Worm (Caenorhabditis elegans) whole organism, young adult: Measurements from ENCODE around the gene F44D12.19.
A peak's percentile ranks its signal among the peaks of the same experiment; 100 is the strongest.

Experiments
- B0019.2 ChIP-seq: fragments of 200-800 bp; sonication (Bioruptor generic); conservative IDR thresholded peaks from 2 replicates; pipeline ENCODE4 v1.3.6; 2022; ENCODE audit warnings: missing genetic modification reagents, missing genetic modification characterization, missing compliant biosample characterization
- B0035.1 ChIP-seq: sonication (generic microtip); optimal IDR thresholded peaks from 2 replicates; lab custom pipeline; 2016; ENCODE audit warnings: missing genetic modification characterization, mild to moderate bottlenecking, missing compliant biosample characterization, missing genotype, missing genetic modification reagents
- F22D6.2 ChIP-seq: sonication (generic microtip); optimal IDR thresholded peaks from 2 replicates; lab custom pipeline; 2016; ENCODE audit warnings: mild to moderate bottlenecking, missing genetic modification characterization, missing compliant biosample characterization
- F33H1.4 ChIP-seq: fragments of 200-800 bp; sonication (Bioruptor generic); IDR thresholded peaks from 2 replicates; pipeline ENCODE4 v1.3.6; 2022; ENCODE audit warnings: missing genetic modification reagents, missing genetic modification characterization, missing compliant biosample characterization
- F39B2.1 ChIP-seq: fragments of 200-800 bp; sonication (Bioruptor generic); IDR thresholded peaks from 2 replicates; pipeline ENCODE4 v1.3.6; 2022; ENCODE audit warnings: missing genetic modification reagents, missing genetic modification characterization, missing compliant biosample characterization
- Y79H2A.3 ChIP-seq: fragments of 200-800 bp; sonication (Bioruptor generic); conservative IDR thresholded peaks from 2 replicates; pipeline ENCODE4 v1.3.6; 2022; ENCODE audit warnings: missing genetic modification reagents, missing genetic modification characterization, missing compliant biosample characterization
- ccch-3 ChIP-seq: fragments of 200-800 bp; sonication (Bioruptor generic); optimal IDR thresholded peaks from 2 replicates; lab custom pipeline; 2018; ENCODE audit warnings: mild to moderate bottlenecking, missing genetic modification characterization, missing compliant biosample characterization
- ceh-79 ChIP-seq: sonication (generic microtip); optimal IDR thresholded peaks from 2 replicates; lab custom pipeline; 2017; ENCODE audit warnings: mild to moderate bottlenecking, missing genetic modification characterization, missing compliant biosample characterization
- dox-1 ChIP-seq: fragments of 200-800 bp; sonication (Bioruptor generic); IDR thresholded peaks from 2 replicates; pipeline ENCODE4 v1.3.6; 2022; ENCODE audit warnings: missing genetic modification reagents, missing genetic modification characterization, missing compliant biosample characterization
- dpl-1 ChIP-seq: fragments of 150-350 bp; optimal IDR thresholded peaks from 2 replicates; lab custom pipeline; 2014; ENCODE audit warnings: missing biosample characterization, missing genetic modification reagents, missing genetic modification characterization
- egrh-3 ChIP-seq: fragments of 200-800 bp; sonication (Bioruptor generic); IDR thresholded peaks from 2 replicates; pipeline ENCODE4 v1.3.6; 2022; ENCODE audit warnings: missing genetic modification reagents, missing genetic modification characterization, missing compliant biosample characterization
- ets-4 ChIP-seq: fragments of 200-800 bp; sonication (Bioruptor generic); optimal IDR thresholded peaks from 2 replicates; lab custom pipeline; 2018; ENCODE audit warnings: mild to moderate bottlenecking, missing genetic modification characterization, missing compliant biosample characterization
- hlh-26 ChIP-seq: fragments of 200-800 bp; sonication (Bioruptor generic); conservative IDR thresholded peaks from 2 replicates; pipeline ENCODE4 v1.3.6; 2022; ENCODE audit warnings: missing genetic modification reagents, missing genetic modification characterization, missing compliant biosample characterization
- hmg-1.2 ChIP-seq: fragments of 200-800 bp; sonication (Bioruptor generic); IDR thresholded peaks from 2 replicates; pipeline ENCODE4 v1.3.6; 2022; ENCODE audit warnings: missing genetic modification reagents, missing genetic modification characterization, missing compliant biosample characterization
- lin-40 ChIP-seq: sonication (generic microtip); optimal IDR thresholded peaks from 2 replicates; lab custom pipeline; 2016; ENCODE audit warnings: missing genetic modification characterization, mild to moderate bottlenecking, missing compliant biosample characterization, missing genotype, missing genetic modification reagents
- lin-54 ChIP-seq: fragments of 200-800 bp; sonication (Bioruptor generic); optimal IDR thresholded peaks from 2 replicates; lab custom pipeline; 2018; ENCODE audit warnings: mild to moderate bottlenecking, missing genetic modification characterization, missing compliant biosample characterization
- lir-1 ChIP-seq: fragments of 200-800 bp; sonication (Bioruptor generic); conservative IDR thresholded peaks from 2 replicates; pipeline ENCODE4 v1.3.6; 2022; ENCODE audit warnings: missing genetic modification reagents, missing genetic modification characterization, missing compliant biosample characterization
- lsy-27 ChIP-seq: sonication (generic microtip); optimal IDR thresholded peaks from 2 replicates; lab custom pipeline; 2017; ENCODE audit warnings: missing genetic modification characterization, mild to moderate bottlenecking, missing compliant biosample characterization, antibody characterized with exemption, missing genotype, borderline replicate concordance; ENCODE audit not compliant: insufficient read depth
- madf-8 ChIP-seq: fragments of 200-800 bp; sonication (Bioruptor generic); conservative IDR thresholded peaks from 2 replicates; pipeline ENCODE4 v1.3.6; 2022; ENCODE audit warnings: missing genetic modification reagents, missing genetic modification characterization, missing compliant biosample characterization
- nfya-1 ChIP-seq: sonication (generic microtip); optimal IDR thresholded peaks from 2 replicates; lab custom pipeline; 2017; ENCODE audit warnings: antibody characterized with exemption, missing compliant biosample characterization, missing genetic modification characterization, borderline replicate concordance; ENCODE audit not compliant: insufficient read depth
- nfyb-1 ChIP-seq: fragments of 200-800 bp; sonication (Bioruptor generic); IDR thresholded peaks from 2 replicates; pipeline ENCODE4 v1.3.6; 2022; ENCODE audit warnings: missing genetic modification reagents, missing genetic modification characterization, missing compliant biosample characterization
- nhr-80 ChIP-seq: sonication (generic microtip); optimal IDR thresholded peaks from 2 replicates; lab custom pipeline; 2016; ENCODE audit warnings: missing genetic modification characterization, missing compliant biosample characterization
- pbrm-1 ChIP-seq: fragments of 200-800 bp; sonication (Bioruptor generic); IDR thresholded peaks from 2 replicates; pipeline ENCODE4 v1.3.6; 2022; ENCODE audit warnings: missing genetic modification reagents, missing genetic modification characterization, missing compliant biosample characterization
- pha-4 ChIP-seq: fragments of 150-350 bp; sonication (generic microtip); optimal IDR thresholded peaks from 2 replicates; lab custom pipeline; 2014; ENCODE audit warnings: missing biosample characterization, missing genetic modification reagents, missing genetic modification characterization
- rec-8 ChIP-seq, 2 experiments: sonication (generic microtip); optimal IDR thresholded peaks; 2 replicates each; lab custom pipeline; 2016; ENCODE audit warnings: mild to moderate bottlenecking in 2 of 2, missing genetic modification characterization in 2 of 2, missing genetic modification reagents in 2 of 2, missing genotype in 2 of 2, missing biosample characterization in 1 of 2, missing compliant biosample characterization in 1 of 2, moderate library complexity in 1 of 2
- repo-1 ChIP-seq: sonication (generic microtip); optimal IDR thresholded peaks from 2 replicates; lab custom pipeline; 2017; ENCODE audit warnings: mild to moderate bottlenecking, missing genetic modification characterization, missing compliant biosample characterization
- sea-2 ChIP-seq: fragments of 200-800 bp; sonication (Bioruptor generic); IDR thresholded peaks from 2 replicates; pipeline ENCODE4 v1.3.6; 2022; ENCODE audit warnings: missing genetic modification characterization, missing compliant biosample characterization
- snpc-1.1 ChIP-seq: sonication (generic microtip); optimal IDR thresholded peaks from 2 replicates; lab custom pipeline; 2017; ENCODE audit warnings: missing genetic modification characterization, mild to moderate bottlenecking, missing compliant biosample characterization, antibody characterized with exemption, moderate library complexity, missing genotype, missing genetic modification reagents; ENCODE audit not compliant: insufficient read depth
- snpc-1.3 ChIP-seq: sonication (generic microtip); optimal IDR thresholded peaks from 2 replicates; lab custom pipeline; 2017; ENCODE audit warnings: missing genetic modification characterization, mild to moderate bottlenecking, missing compliant biosample characterization, antibody characterized with exemption, moderate library complexity, missing genotype, missing genetic modification reagents; ENCODE audit not compliant: insufficient read depth
- snpc-3.4 ChIP-seq: sonication (generic microtip); optimal IDR thresholded peaks from 2 replicates; lab custom pipeline; 2017; ENCODE audit warnings: missing genetic modification characterization, mild to moderate bottlenecking, missing compliant biosample characterization, antibody characterized with exemption, moderate library complexity, missing genotype, missing genetic modification reagents
- snpc-4 ChIP-seq, 5 experiments: fragments of 150-350 bp in 1 of 5; sonication (generic microtip) in 4 of 5; optimal IDR thresholded peaks; 2 replicates each; lab custom pipeline; 2014 to 2018; ENCODE audit warnings: missing genetic modification characterization in 5 of 5, missing biosample characterization in 3 of 5, antibody characterized with exemption in 2 of 5, mild to moderate bottlenecking in 2 of 5, missing compliant biosample characterization in 2 of 5, missing genotype in 2 of 5, moderate library complexity in 2 of 5, missing genetic modification reagents in 1 of 5
- tbp1 ChIP-seq: fragments of 200-800 bp; sonication (Bioruptor generic); optimal IDR thresholded peaks from 2 replicates; lab custom pipeline; 2018; ENCODE audit warnings: mild to moderate bottlenecking, missing genetic modification characterization, missing compliant biosample characterization
- ztf-18 ChIP-seq: sonication (generic microtip); optimal IDR thresholded peaks from 2 replicates; lab custom pipeline; 2016; ENCODE audit warnings: missing genotype, mild to moderate bottlenecking, missing genetic modification characterization, missing compliant biosample characterization
- ztf-6 ChIP-seq: fragments of 200-800 bp; sonication (Bioruptor generic); IDR thresholded peaks from 2 replicates; pipeline ENCODE4 v1.3.6; 2022; ENCODE audit warnings: missing genetic modification reagents, missing genetic modification characterization, missing compliant biosample characterization

The F44D12.19 gene

DNA sequence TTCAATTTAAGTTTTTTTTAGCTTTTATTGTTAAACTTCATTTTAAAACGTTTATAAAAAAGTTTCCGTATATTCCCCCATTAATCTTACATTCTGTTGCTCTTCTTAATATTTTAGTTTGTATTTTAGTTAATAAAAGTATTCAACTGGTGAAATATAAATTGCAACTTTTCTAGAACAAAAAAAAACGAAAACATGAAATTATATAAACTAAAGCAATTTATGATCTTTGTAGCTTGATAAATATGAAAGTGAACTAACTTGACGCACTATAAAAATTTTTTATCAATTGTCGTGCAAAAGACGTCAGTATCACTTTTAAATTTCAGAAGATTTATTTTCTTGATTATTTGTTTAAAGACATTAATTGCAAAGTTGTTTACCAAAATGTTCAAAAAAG lies 3.8 kb upstream of the F44D12.19 start, which contains the start of gene F44D12.2:
F44D12.2 (minus strand) TSS at position 101 of the 400 bp plus-strand sequence.
- TF ChIP-seq snpc-1.3 (no peak), dpl-1 (GFP tag; lab: Kevin White, UChicago) (no peak), ztf-18 (tag; lab: Kevin White, UChicago) (no peak), F33H1.4 (GFP tag; lab: Robert Waterston, UW) (no peak), ztf-6 (GFP tag; lab: Robert Waterston, UW) (no peak), tbp1 (no peak), snpc-3.4 (tag; lab: Kevin White, UChicago) (no peak), nfyb-1 (GFP tag; lab: Robert Waterston, UW) (no peak), pha-4 (tag; lab: Kevin White, UChicago) (no peak), lsy-27 (tag; lab: Kevin White, UChicago) (no peak), ceh-79 (tag; lab: Kevin White, UChicago) (no peak), dox-1 (GFP tag; lab: Robert Waterston, UW) (no peak), Y79H2A.3 (no peak), hlh-26 (no peak), madf-8 (no peak), ets-4 (GFP tag; lab: Kevin White, UChicago) (no peak)

DNA sequence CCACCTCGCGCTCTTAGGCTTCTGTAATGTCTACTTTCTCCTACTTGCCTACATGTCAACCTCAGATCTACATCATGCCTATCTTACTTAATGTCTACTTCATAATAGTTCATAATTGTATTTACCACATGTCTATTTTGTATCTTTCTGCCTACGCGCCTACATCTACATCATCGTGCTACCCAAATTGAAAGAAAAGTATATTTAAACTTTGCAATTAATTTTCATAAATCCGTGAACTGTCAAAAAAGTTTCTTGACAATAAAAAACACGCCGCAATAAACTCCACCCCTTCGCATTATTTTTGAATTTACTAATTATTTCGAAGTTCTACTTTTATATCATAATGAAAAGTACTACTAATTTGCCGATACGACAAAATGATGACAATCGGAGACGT lies 1.6 kb downstream of the F44D12.19 start, which contains the start of gene F44D12.8:
F44D12.8 (plus strand) TSS at position 301 of the 400 bp plus-strand sequence.
- no peak for TF ChIP-seq lin-54 (GFP tag; lab: Kevin White, UChicago)
- no peak for TF ChIP-seq nhr-80 (tag; lab: Kevin White, UChicago)
- TF ChIP-seq nfya-1 (tag; lab: Kevin White, UChicago) = no peak
- TF ChIP-seq rec-8 (tag; optimal IDR thresholded peaks at IDR 0.05; lab: Kevin White, UChicago) = no peak
- TF ChIP-seq sea-2 (GFP tag; lab: Robert Waterston, UW) = no peak
- TF ChIP-seq lin-40 = no peak
- TF ChIP-seq F39B2.1 (GFP tag; lab: Robert Waterston, UW) = no peak
- TF ChIP-seq B0019.2 (GFP tag; lab: Robert Waterston, UW) = no peak
- no peak for TF ChIP-seq snpc-1.3
- TF ChIP-seq lir-1 = no peak
- TF ChIP-seq ccch-3 = no peak
- TF ChIP-seq repo-1 (tag; lab: Kevin White, UChicago) = no peak
- TF ChIP-seq F22D6.2 = no peak

DNA sequence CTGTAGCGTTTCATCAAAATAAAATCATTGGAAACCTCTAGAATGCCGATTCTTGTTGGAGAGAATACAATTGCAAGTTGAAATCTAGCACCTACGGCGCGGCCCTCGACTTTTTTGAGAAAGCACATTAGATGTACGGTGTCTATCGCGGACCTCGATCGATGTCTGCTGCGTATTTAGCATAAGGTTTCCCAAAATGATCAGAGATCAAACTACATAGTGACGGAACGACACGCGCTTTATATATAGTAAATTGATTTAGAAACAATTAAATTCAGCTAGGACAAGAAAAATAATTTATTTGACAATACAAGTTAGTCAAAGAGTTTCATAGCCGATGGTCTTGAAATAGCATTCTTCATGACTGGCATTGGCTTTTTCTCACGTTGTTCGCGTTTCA lies 4.7 kb downstream of the F44D12.19 start:
- TF ChIP-seq snpc-4 (GFP tag; optimal IDR thresholded peaks at IDR 0.05; lab: Kevin White, UChicago) (no peak), snpc-4 (tag; optimal IDR thresholded peaks at IDR 0.05; lab: Kevin White, UChicago) (peak in 2 of 4 experiments; percentile 62 to 85), B0035.1 (tag; lab: Kevin White, UChicago) (no peak), egrh-3 (GFP tag; lab: Robert Waterston, UW) (no peak), hmg-1.2 (GFP tag; lab: Robert Waterston, UW) (peak; percentile 51), pbrm-1 (GFP tag; lab: Robert Waterston, UW) (peak; percentile 54), snpc-1.1 (tag; lab: Kevin White, UChicago) (peak; percentile 71)
